Fruit fly (Drosophila melanogaster) whole organism, embryonic: ENCODE measurements around the gene CG43233.

Source experiments
- B-H2 ChIP-seq: fragments of 200-800 bp; sonication (Bioruptor generic); optimal IDR thresholded peaks from 2 replicates; lab custom pipeline; 2018; ENCODE audit warnings: missing biosample characterization, mild to moderate bottlenecking, missing genetic modification characterization
- BEAF-32 ChIP-seq: fragments of 200-800 bp; sonication (Bioruptor generic); optimal IDR thresholded peaks from 3 replicates; lab custom pipeline; 2017; ENCODE audit warnings: missing biosample characterization, missing genetic modification characterization, mild to moderate bottlenecking, moderate library complexity, missing genetic modification reagents
- BtbVII ChIP-seq: fragments of 200-800 bp; sonication (Bioruptor generic); optimal IDR thresholded peaks from 3 replicates; lab custom pipeline; 2017; ENCODE audit warnings: missing biosample characterization, mild to moderate bottlenecking, missing genetic modification characterization
- CG10543 ChIP-seq: fragments of 200-800 bp; sonication (Bioruptor generic); optimal IDR thresholded peaks from 3 replicates; lab custom pipeline; 2017; ENCODE audit warnings: missing biosample characterization, mild to moderate bottlenecking, missing genetic modification characterization, moderate library complexity
- CG12744 ChIP-seq: fragments of 200-800 bp; sonication (Bioruptor generic); optimal IDR thresholded peaks from 2 replicates; lab custom pipeline; 2016; ENCODE audit warnings: missing biosample characterization, missing genetic modification characterization
- CG13424 ChIP-seq: fragments of 200-800 bp; sonication (Bioruptor generic); optimal IDR thresholded peaks from 2 replicates; lab custom pipeline; 2019; ENCODE audit warnings: missing biosample characterization, mild to moderate bottlenecking, missing genetic modification characterization, moderate library complexity
- CG15269 ChIP-seq: fragments of 200-800 bp; sonication (Bioruptor generic); optimal IDR thresholded peaks from 2 replicates; lab custom pipeline; 2018; ENCODE audit warnings: missing biosample characterization, mild to moderate bottlenecking, missing genetic modification characterization, moderate library complexity
- CG1602 ChIP-seq: fragments of 200-800 bp; sonication (Bioruptor generic); optimal IDR thresholded peaks from 3 replicates; lab custom pipeline; 2016; ENCODE audit warnings: missing biosample characterization, missing genetic modification characterization
- CG1603 ChIP-seq: fragments of 200-800 bp; sonication (Bioruptor generic); optimal IDR thresholded peaks from 2 replicates; lab custom pipeline; 2019; ENCODE audit warnings: missing biosample characterization, mild to moderate bottlenecking, missing genetic modification characterization, moderate library complexity
- CG1647 ChIP-seq: fragments of 200-800 bp; sonication (Bioruptor generic); optimal IDR thresholded peaks from 3 replicates; lab custom pipeline; 2016; ENCODE audit warnings: missing biosample characterization, missing genetic modification characterization
- CG17829 ChIP-seq: fragments of 200-800 bp; optimal IDR thresholded peaks from 2 replicates; lab custom pipeline; 2019; ENCODE audit warnings: missing biosample characterization, mild to moderate bottlenecking, missing genetic modification characterization, moderate library complexity
- CG18476 ChIP-seq: fragments of 200-800 bp; sonication (Bioruptor generic); optimal IDR thresholded peaks from 2 replicates; lab custom pipeline; 2016; ENCODE audit warnings: missing biosample characterization, mild to moderate bottlenecking, missing genetic modification characterization
- CG30020 ChIP-seq: fragments of 200-800 bp; optimal IDR thresholded peaks from 2 replicates; lab custom pipeline; 2019; ENCODE audit warnings: missing biosample characterization, mild to moderate bottlenecking, missing genetic modification characterization, moderate library complexity
- CG31224 ChIP-seq: fragments of 200-800 bp; sonication (Bioruptor generic); IDR thresholded peaks from 2 replicates; pipeline ENCODE4 v1.3.6; 2022; ENCODE audit warnings: missing biosample characterization, missing genetic modification characterization
- CG34224 ChIP-seq: fragments of 200-800 bp; sonication (Bioruptor generic); IDR thresholded peaks from 3 replicates; pipeline ENCODE4 v1.3.6; 2022; ENCODE audit warnings: missing biosample characterization, missing genetic modification characterization; ENCODE audit not compliant: partially characterized antibody
- CG3847 ChIP-seq: fragments of 200-800 bp; sonication (Bioruptor generic); IDR thresholded peaks from 2 replicates; pipeline ENCODE4 v1.3.6; 2022; ENCODE audit warnings: missing biosample characterization, missing genetic modification characterization
- CG4730 ChIP-seq: fragments of 200-800 bp; sonication (Bioruptor generic); IDR thresholded peaks from 2 replicates; pipeline ENCODE4 v1.3.6; 2022; ENCODE audit warnings: missing biosample characterization, missing genetic modification characterization
- CG7786 ChIP-seq: fragments of 200-800 bp; sonication (Bioruptor generic); optimal IDR thresholded peaks from 2 replicates; lab custom pipeline; 2016; ENCODE audit warnings: missing biosample characterization, missing genetic modification characterization
- CG7839 ChIP-seq: fragments of 200-800 bp; sonication (Bioruptor generic); optimal IDR thresholded peaks from 3 replicates; lab custom pipeline; 2018; ENCODE audit warnings: missing biosample characterization, mild to moderate bottlenecking, missing genetic modification characterization, moderate library complexity
- CG7928 ChIP-seq: fragments of 200-800 bp; sonication (Bioruptor generic); optimal IDR thresholded peaks from 2 replicates; lab custom pipeline; 2017; ENCODE audit warnings: missing biosample characterization, mild to moderate bottlenecking, missing genetic modification characterization
- CG8281 ChIP-seq: fragments of 200-800 bp; sonication (Bioruptor generic); optimal IDR thresholded peaks from 2 replicates; lab custom pipeline; 2018; ENCODE audit warnings: missing biosample characterization, mild to moderate bottlenecking, missing genetic modification characterization, moderate library complexity
- CG8359 ChIP-seq: fragments of 200-800 bp; sonication (Bioruptor generic); optimal IDR thresholded peaks from 2 replicates; lab custom pipeline; 2017; ENCODE audit warnings: missing biosample characterization, mild to moderate bottlenecking, missing genetic modification characterization, borderline replicate concordance
- CG8478 ChIP-seq: fragments of >200 bp; optimal IDR thresholded peaks from 2 replicates; lab custom pipeline; 2018
- D19B ChIP-seq: fragments of 200-800 bp; sonication (Bioruptor generic); optimal IDR thresholded peaks from 2 replicates; lab custom pipeline; 2017; ENCODE audit warnings: missing biosample characterization, mild to moderate bottlenecking, missing genetic modification characterization
- ERR ChIP-seq: fragments of 200-800 bp; sonication (Bioruptor generic); optimal IDR thresholded peaks from 2 replicates; lab custom pipeline; 2016; ENCODE audit warnings: missing biosample characterization, missing genetic modification characterization
- HLH4C ChIP-seq: fragments of 200-800 bp; sonication (Bioruptor generic); IDR thresholded peaks from 3 replicates; pipeline ENCODE4 v1.3.6; 2022; ENCODE audit warnings: missing biosample characterization, missing genetic modification characterization; ENCODE audit not compliant: partially characterized antibody
- Lhr ChIP-seq: fragments of 200-800 bp; sonication (Bioruptor generic); optimal IDR thresholded peaks from 3 replicates; lab custom pipeline; 2017; ENCODE audit warnings: mild to moderate bottlenecking, missing biosample characterization, missing genetic modification reagents, missing genetic modification characterization
- Mad ChIP-seq: fragments of 200-800 bp; sonication (Bioruptor generic); optimal IDR thresholded peaks from 2 replicates; lab custom pipeline; 2016; ENCODE audit warnings: missing biosample characterization, missing genetic modification characterization
- Nf-YC ChIP-seq: fragments of 200-800 bp; optimal IDR thresholded peaks from 3 replicates; lab custom pipeline; 2019; ENCODE audit warnings: missing biosample characterization, mild to moderate bottlenecking, missing genetic modification characterization, moderate library complexity
- NfI ChIP-seq: fragments of 200-800 bp; sonication (Bioruptor generic); optimal IDR thresholded peaks from 3 replicates; lab custom pipeline; 2018; ENCODE audit warnings: missing biosample characterization, mild to moderate bottlenecking, missing genetic modification characterization, moderate library complexity
- Optix ChIP-seq: fragments of 200-800 bp; sonication (Bioruptor generic); IDR thresholded peaks from 3 replicates; pipeline ENCODE4 v1.3.6; 2022; ENCODE audit warnings: missing biosample characterization, missing genetic modification characterization
- Vsx1 ChIP-seq: fragments of 200-800 bp; sonication (Bioruptor generic); optimal IDR thresholded peaks from 2 replicates; lab custom pipeline; 2017; ENCODE audit warnings: missing biosample characterization, mild to moderate bottlenecking, missing genetic modification characterization, missing genetic modification reagents
- Xrp1 ChIP-seq: fragments of 200-800 bp; sonication (Bioruptor generic); IDR thresholded peaks from 2 replicates; pipeline ENCODE4 v1.3.6; 2022; ENCODE audit warnings: missing biosample characterization, missing genetic modification characterization
- al ChIP-seq: fragments of 200-800 bp; sonication (Bioruptor generic); IDR thresholded peaks from 2 replicates; pipeline ENCODE4 v1.3.6; 2022; ENCODE audit warnings: missing biosample characterization, missing genetic modification characterization
- br ChIP-seq: fragments of >200 bp; optimal IDR thresholded peaks from 2 replicates; lab custom pipeline; 2017
- cg ChIP-seq: fragments of 200-800 bp; sonication (Bioruptor generic); optimal IDR thresholded peaks from 3 replicates; lab custom pipeline; 2019; ENCODE audit warnings: missing biosample characterization, mild to moderate bottlenecking, missing genetic modification characterization, moderate library complexity
- gce ChIP-seq: fragments of 200-800 bp; sonication (Bioruptor generic); IDR thresholded peaks from 3 replicates; pipeline ENCODE4 v1.3.6; 2022; ENCODE audit warnings: missing biosample characterization, missing genetic modification characterization
- gcm ChIP-seq: fragments of 200-800 bp; sonication (Bioruptor generic); optimal IDR thresholded peaks from 2 replicates; lab custom pipeline; 2019; ENCODE audit warnings: missing biosample characterization, mild to moderate bottlenecking, missing genetic modification characterization, moderate library complexity
- ham ChIP-seq: fragments of 200-800 bp; sonication (Bioruptor generic); IDR thresholded peaks from 2 replicates; pipeline ENCODE4 v1.3.6; 2022; ENCODE audit warnings: missing biosample characterization, missing genetic modification characterization
- inv ChIP-seq: fragments of 200-800 bp; sonication (Bioruptor generic); IDR thresholded peaks from 2 replicates; pipeline ENCODE4 v1.3.6; 2022; ENCODE audit warnings: missing biosample characterization, missing genetic modification characterization; ENCODE audit not compliant: partially characterized antibody
- knrl ChIP-seq: fragments of 200-800 bp; sonication (Bioruptor generic); IDR thresholded peaks from 3 replicates; pipeline ENCODE4 v1.3.6; 2022; ENCODE audit warnings: missing biosample characterization, missing genetic modification characterization; ENCODE audit not compliant: partially characterized antibody
- lilli ChIP-seq: fragments of 200-800 bp; sonication (Bioruptor generic); optimal IDR thresholded peaks from 3 replicates; lab custom pipeline; 2016; ENCODE audit warnings: missing biosample characterization, missing genetic modification characterization
- phol ChIP-seq: fragments of 200-800 bp; sonication (Bioruptor generic); optimal IDR thresholded peaks from 3 replicates; lab custom pipeline; 2018; ENCODE audit warnings: missing biosample characterization, mild to moderate bottlenecking, missing genetic modification characterization, moderate library complexity
- sima ChIP-seq: fragments of 200-800 bp; sonication (Bioruptor generic); optimal IDR thresholded peaks from 2 replicates; lab custom pipeline; 2016; ENCODE audit warnings: missing biosample characterization, missing genetic modification characterization
- sob ChIP-seq: fragments of 200-800 bp; sonication (Bioruptor generic); IDR thresholded peaks from 2 replicates; pipeline ENCODE4 v1.3.6; 2022; ENCODE audit warnings: missing biosample characterization, missing genetic modification characterization
- ssp ChIP-seq: fragments of 200-800 bp; sonication (Bioruptor generic); IDR thresholded peaks from 2 replicates; pipeline ENCODE4 v1.3.6; 2022; ENCODE audit warnings: missing biosample characterization, missing genetic modification characterization
- stwl ChIP-seq: fragments of 200-800 bp; sonication (Bioruptor generic); optimal IDR thresholded peaks from 3 replicates; lab custom pipeline; 2018; ENCODE audit warnings: missing biosample characterization, mild to moderate bottlenecking, missing genetic modification characterization, moderate library complexity
- trh ChIP-seq: fragments of 200-800 bp; sonication (Bioruptor generic); optimal IDR thresholded peaks from 2 replicates; lab custom pipeline; 2016; ENCODE audit warnings: missing biosample characterization, missing genetic modification characterization
- unc-4 ChIP-seq: fragments of 200-800 bp; sonication (Bioruptor generic); IDR thresholded peaks from 2 replicates; pipeline ENCODE4 v1.3.6; 2022; ENCODE audit warnings: missing biosample characterization, missing genetic modification characterization; ENCODE audit not compliant: partially characterized antibody
- vfl ChIP-seq: fragments of 200-800 bp; sonication (Bioruptor generic); optimal IDR thresholded peaks from 2 replicates; lab custom pipeline; 2016; ENCODE audit warnings: missing biosample characterization, missing genetic modification characterization

Gene CG43233

DNA sequence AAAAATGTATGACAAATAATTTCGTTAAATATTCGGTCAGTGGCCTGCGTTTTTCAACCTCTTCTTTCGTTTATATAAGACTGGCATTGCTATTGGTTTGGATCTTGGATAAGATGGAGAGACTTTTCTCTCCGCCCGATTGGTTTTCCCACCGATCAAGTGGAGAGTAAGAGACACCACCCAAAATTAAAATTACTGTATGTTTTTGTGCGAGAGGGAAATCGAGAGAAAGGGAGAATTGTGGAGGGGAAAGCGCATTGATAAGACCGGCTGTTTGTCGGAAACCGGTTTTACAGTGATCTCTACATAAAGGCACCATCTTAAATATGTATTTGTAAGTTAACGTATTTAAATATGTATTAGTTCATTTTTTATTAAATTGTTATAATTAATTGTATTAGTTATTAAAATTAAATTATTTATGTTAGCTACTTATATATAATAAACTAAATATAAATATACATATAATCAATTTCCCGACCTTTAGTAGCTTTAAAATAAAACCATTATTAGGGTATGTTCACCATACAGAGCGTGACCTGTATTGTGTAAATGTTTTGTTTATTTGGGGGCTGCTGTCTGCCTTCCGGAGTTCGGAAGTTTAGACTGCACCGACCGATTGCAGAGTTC lies 21.4 kb upstream of the CG43233 start, which contains the start of gene CG34007 (continued):
- no peak for TF ChIP-seq B-H2 (GFP tag; lab: Kevin White, UChicago)
- TF ChIP-seq ERR (GFP tag; lab: Kevin White, UChicago) = no peak
- TF ChIP-seq CG17829 = peak; percentile 94
- no peak for TF ChIP-seq D19B (GFP tag; lab: Kevin White, UChicago)
- TF ChIP-seq CG7839 (tag; lab: Kevin White, UChicago) = peak; percentile 93
- peak; percentile 63 for TF ChIP-seq Nf-YC (tag; lab: Kevin White, UChicago)
- no peak for TF ChIP-seq Optix (GFP tag; lab: Robert Waterston, UW)
- TF ChIP-seq unc-4 = no peak
- TF ChIP-seq trh (GFP tag; lab: Kevin White, UChicago) = no peak
- TF ChIP-seq vfl = no peak
- TF ChIP-seq Lhr (GFP tag; lab: Kevin White, UChicago) = peak; percentile 17
- TF ChIP-seq Vsx1 = peak; percentile 70
- peak; percentile 50 for TF ChIP-seq CG8359 (GFP tag; lab: Kevin White, UChicago)
- TF ChIP-seq al (GFP tag; lab: Robert Waterston, UW) = no peak
- no peak for TF ChIP-seq CG31224 (GFP tag; lab: Robert Waterston, UW)
- TF ChIP-seq gce (GFP tag; lab: Robert Waterston, UW) = no peak
- TF ChIP-seq CG4730 (GFP tag; lab: Robert Waterston, UW) = peak; percentile 38; the same call in 1 of the 2 replicates
- no peak for TF ChIP-seq sima
- peak; percentile 52 for TF ChIP-seq BtbVII (GFP tag; lab: Kevin White, UChicago)
- peak; percentile 33 for TF ChIP-seq CG8281 (tag; lab: Kevin White, UChicago)
- TF ChIP-seq lilli (GFP tag; lab: Kevin White, UChicago) = no peak
- TF ChIP-seq CG7928 (GFP tag; lab: Kevin White, UChicago) = no peak
- no peak for TF ChIP-seq CG1647
- TF ChIP-seq NfI (GFP tag; lab: Kevin White, UChicago) = peak; percentile 40
- peak; percentile 82 for TF ChIP-seq CG15269 (tag; lab: Kevin White, UChicago)
- TF ChIP-seq CG12744 (GFP tag; lab: Kevin White, UChicago) = no peak
- TF ChIP-seq BEAF-32 = no peak
- no peak for TF ChIP-seq Mad (GFP tag; lab: Kevin White, UChicago)
- TF ChIP-seq HLH4C (GFP tag; lab: Robert Waterston, UW) = no peak
- TF ChIP-seq inv = no peak
- TF ChIP-seq CG18476 = no peak
- peak; percentile 92 for TF ChIP-seq CG13424
- TF ChIP-seq ham (GFP tag; lab: Robert Waterston, UW) = no peak
- TF ChIP-seq CG8478 = no peak
- no peak for TF ChIP-seq knrl (GFP tag; lab: Robert Waterston, UW)
- TF ChIP-seq CG3847 (GFP tag; lab: Robert Waterston, UW) = peak; percentile 61; the same call in 1 of the 2 replicates
- TF ChIP-seq gcm = peak; percentile 95
- TF ChIP-seq br = no peak
- peak; percentile 87 for TF ChIP-seq Xrp1 (GFP tag; lab: Robert Waterston, UW)
- no peak; the same call in 1 of the 2 replicates for TF ChIP-seq sob (GFP tag; lab: Robert Waterston, UW)
- peak; percentile 75 for TF ChIP-seq ssp
- no peak for TF ChIP-seq CG7786 (GFP tag; lab: Kevin White, UChicago)
- TF ChIP-seq CG1603 (tag; lab: Kevin White, UChicago) = peak; percentile 34
- TF ChIP-seq stwl (tag; lab: Kevin White, UChicago) = peak; percentile 89
- no peak for TF ChIP-seq cg (GFP tag; lab: Kevin White, UChicago)
- TF ChIP-seq CG1602 = peak; percentile 72
- peak; percentile 83 for TF ChIP-seq CG30020 (tag; lab: Kevin White, UChicago)
- TF ChIP-seq CG10543 (GFP tag; lab: Kevin White, UChicago) = peak; percentile 9
- TF ChIP-seq phol (tag; lab: Kevin White, UChicago) = peak; percentile 90
- TF ChIP-seq CG34224 = no peak
